Worm (Caenorhabditis elegans) whole organism, L3 larva: ENCODE data around the gene gly-8.

Experiments used
- ama-1 ChIP-seq: fragments of 150-350 bp; optimal IDR thresholded peaks from 2 replicates; lab custom pipeline; 2018
- daf-12 ChIP-seq: fragments of 150-350 bp; optimal IDR thresholded peaks from 2 replicates; lab custom pipeline; 2014; ENCODE audit warnings: missing biosample characterization, missing genetic modification reagents, missing genetic modification characterization
- hmg-11 ChIP-seq: sonication (generic microtip); optimal IDR thresholded peaks from 2 replicates; lab custom pipeline; 2016; ENCODE audit warnings: missing genetic modification characterization, missing compliant biosample characterization
- lin-39 ChIP-seq: fragments of 150-350 bp; optimal IDR thresholded peaks from 2 replicates; lab custom pipeline; 2018; ENCODE audit warnings: missing biosample characterization, missing genetic modification reagents, missing genetic modification characterization
- mdl-1 ChIP-seq: fragments of 150-350 bp; optimal IDR thresholded peaks from 2 replicates; lab custom pipeline; 2014; ENCODE audit warnings: missing biosample characterization, missing genetic modification characterization
- nhr-11 ChIP-seq: fragments of 150-350 bp; optimal IDR thresholded peaks from 2 replicates; lab custom pipeline; 2014; ENCODE audit warnings: missing biosample characterization, missing genetic modification characterization
- nhr-12 ChIP-seq: fragments of 150-350 bp; optimal IDR thresholded peaks from 2 replicates; lab custom pipeline; 2014; ENCODE audit warnings: missing biosample characterization, missing genetic modification characterization
- nhr-23 ChIP-seq: fragments of 150-350 bp; optimal IDR thresholded peaks from 2 replicates; lab custom pipeline; 2014; ENCODE audit warnings: missing biosample characterization, missing genetic modification reagents, missing genetic modification characterization
- nhr-28 ChIP-seq: fragments of 150-350 bp; optimal IDR thresholded peaks from 2 replicates; lab custom pipeline; 2014; ENCODE audit warnings: missing biosample characterization, missing genetic modification characterization
- pha-4 ChIP-seq: fragments of 150-350 bp; optimal IDR thresholded peaks from 2 replicates; lab custom pipeline; 2014; ENCODE audit warnings: missing biosample characterization, missing genetic modification reagents, missing genetic modification characterization
- skn-1 ChIP-seq: fragments of 150-350 bp; optimal IDR thresholded peaks from 2 replicates; lab custom pipeline; 2014; ENCODE audit warnings: missing biosample characterization, missing genetic modification characterization
- snpc-4 ChIP-seq: fragments of 150-350 bp; optimal IDR thresholded peaks from 2 replicates; lab custom pipeline; 2014; ENCODE audit warnings: missing biosample characterization, missing genetic modification characterization
- ztf-4 ChIP-seq: fragments of 150-350 bp; optimal IDR thresholded peaks from 2 replicates; lab custom pipeline; 2014; ENCODE audit warnings: missing biosample characterization, missing genetic modification characterization

DNA sequence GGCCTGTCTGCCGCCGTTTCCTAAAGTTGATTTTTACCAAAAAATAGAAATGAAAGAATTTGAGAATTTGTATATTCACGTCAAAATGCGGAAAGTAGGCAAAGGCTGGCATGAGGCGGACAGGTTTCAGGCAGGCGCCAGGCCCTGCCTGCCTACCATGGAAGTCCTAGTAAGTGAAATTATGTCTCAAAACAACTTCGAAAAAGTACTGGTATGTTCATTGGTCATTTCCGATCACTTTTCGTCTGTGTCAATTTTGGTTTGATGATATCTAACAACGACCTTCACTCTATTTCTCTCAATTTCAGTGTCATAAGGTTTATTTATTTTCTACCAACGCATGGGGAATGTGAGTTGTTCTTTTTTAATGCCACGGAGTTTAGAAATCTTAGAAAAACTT lies 25.1 kb downstream of the gly-8 start, which contains the start of gene faah-6:
- TF ChIP-seq nhr-28 (tag; lab: Kevin White, UChicago): no peak
- TF ChIP-seq mdl-1: no peak
- TF ChIP-seq nhr-12 (tag; lab: Kevin White, UChicago): no peak
- no peak for TF ChIP-seq nhr-23 (tag; lab: Kevin White, UChicago)
- TF ChIP-seq daf-12 (tag; lab: Kevin White, UChicago): no peak
- TF ChIP-seq lin-39 (tag; lab: Kevin White, UChicago): no peak
- TF ChIP-seq pha-4 (tag; lab: Kevin White, UChicago): no peak
- no peak for TF ChIP-seq skn-1 (tag; lab: Kevin White, UChicago)
- TF ChIP-seq ztf-4 (tag; lab: Kevin White, UChicago): no peak
- no peak for TF ChIP-seq snpc-4
- TF ChIP-seq nhr-11 (tag; lab: Kevin White, UChicago): no peak
- TF ChIP-seq ama-1: no peak
- no peak for TF ChIP-seq hmg-11 (tag; lab: Kevin White, UChicago)
